Fruit fly (Drosophila melanogaster) whole organism, embryonic: ENCODE data around the gene Rtnl1.

Experiments used
- CG10267 ChIP-seq: fragments of 200-800 bp; sonication (Bioruptor generic); optimal IDR thresholded peaks from 2 replicates; lab custom pipeline; 2018; ENCODE audit warnings: missing biosample characterization, mild to moderate bottlenecking, missing genetic modification characterization, moderate library complexity
- CG10979 ChIP-seq: fragments of 200-800 bp; sonication (Bioruptor generic); optimal IDR thresholded peaks from 2 replicates; lab custom pipeline; 2018; ENCODE audit warnings: missing biosample characterization, mild to moderate bottlenecking, missing genetic modification characterization, moderate library complexity
- CG1529 ChIP-seq: fragments of 200-800 bp; sonication (Bioruptor generic); optimal IDR thresholded peaks from 3 replicates; lab custom pipeline; 2018; ENCODE audit warnings: missing biosample characterization, missing genetic modification characterization
- CG17385 ChIP-seq: fragments of 200-800 bp; sonication (Bioruptor generic); optimal IDR thresholded peaks from 3 replicates; lab custom pipeline; 2018; ENCODE audit warnings: missing biosample characterization, mild to moderate bottlenecking, missing genetic modification characterization
- CG17612 ChIP-seq: fragments of 200-800 bp; sonication (Bioruptor generic); IDR thresholded peaks from 2 replicates; pipeline ENCODE4 v1.3.6; 2022; ENCODE audit warnings: missing biosample characterization, missing genetic modification characterization
- CG18764 ChIP-seq: fragments of 200-800 bp; sonication (Bioruptor generic); optimal IDR thresholded peaks from 3 replicates; lab custom pipeline; 2016; ENCODE audit warnings: missing biosample characterization, missing genetic modification characterization
- CG2116 ChIP-seq: fragments of 200-800 bp; sonication (Bioruptor generic); optimal IDR thresholded peaks from 3 replicates; lab custom pipeline; 2018; ENCODE audit warnings: missing biosample characterization, mild to moderate bottlenecking, missing genetic modification characterization
- CG2712 ChIP-seq: fragments of 200-800 bp; optimal IDR thresholded peaks from 3 replicates; lab custom pipeline; 2019; ENCODE audit warnings: missing biosample characterization, mild to moderate bottlenecking, missing genetic modification characterization, moderate library complexity
- CG31441 ChIP-seq: fragments of 200-800 bp; sonication (Bioruptor generic); IDR thresholded peaks from 2 replicates; pipeline ENCODE4 v1.3.6; 2022; ENCODE audit warnings: missing biosample characterization, missing genetic modification characterization
- CG42726 ChIP-seq: fragments of 200-800 bp; sonication (Bioruptor generic); IDR thresholded peaks from 2 replicates; pipeline ENCODE4 v1.3.6; 2022; ENCODE audit warnings: missing biosample characterization, missing genetic modification characterization; ENCODE audit not compliant: partially characterized antibody
- CG4328 ChIP-seq: fragments of 200-800 bp; sonication (Bioruptor generic); optimal IDR thresholded peaks from 3 replicates; lab custom pipeline; 2017; ENCODE audit warnings: missing biosample characterization, missing genetic modification reagents, missing genetic modification characterization
- CG6765 ChIP-seq: fragments of 200-800 bp; sonication (Bioruptor generic); optimal IDR thresholded peaks from 3 replicates; lab custom pipeline; 2017; ENCODE audit warnings: missing biosample characterization, mild to moderate bottlenecking, missing genetic modification characterization
- CG7839 ChIP-seq: fragments of 200-800 bp; sonication (Bioruptor generic); optimal IDR thresholded peaks from 3 replicates; lab custom pipeline; 2018; ENCODE audit warnings: missing biosample characterization, mild to moderate bottlenecking, missing genetic modification characterization, moderate library complexity
- CG8388 ChIP-seq: fragments of 200-800 bp; sonication (Bioruptor generic); optimal IDR thresholded peaks from 2 replicates; lab custom pipeline; 2019; ENCODE audit warnings: missing biosample characterization, mild to moderate bottlenecking, missing genetic modification characterization, moderate library complexity
- CG9797 ChIP-seq: fragments of 200-800 bp; sonication (Bioruptor generic); optimal IDR thresholded peaks from 3 replicates; lab custom pipeline; 2018; ENCODE audit warnings: missing biosample characterization, mild to moderate bottlenecking, missing genetic modification characterization
- Camta ChIP-seq: fragments of 200-800 bp; sonication (Bioruptor generic); optimal IDR thresholded peaks from 2 replicates; lab custom pipeline; 2016; ENCODE audit warnings: missing biosample characterization, missing genetic modification characterization
- Dek ChIP-seq: fragments of 200-800 bp; sonication (Bioruptor generic); optimal IDR thresholded peaks from 3 replicates; lab custom pipeline; 2019; ENCODE audit warnings: missing biosample characterization, mild to moderate bottlenecking, missing genetic modification characterization, moderate library complexity
- Dfd ChIP-seq, 2 experiments: fragments of >200 bp; optimal IDR thresholded peaks; 2 replicates each; lab custom pipeline; 2017; ENCODE audit warnings: missing biosample characterization in 2 of 2, missing genetic modification characterization in 2 of 2
- Dp ChIP-seq: fragments of 200-800 bp; sonication (Bioruptor generic); optimal IDR thresholded peaks from 2 replicates; lab custom pipeline; 2018; ENCODE audit warnings: missing biosample characterization, mild to moderate bottlenecking, missing genetic modification characterization, moderate library complexity
- Elba2 ChIP-seq: fragments of 200-800 bp; sonication (Bioruptor generic); optimal IDR thresholded peaks from 3 replicates; lab custom pipeline; 2016; ENCODE audit warnings: missing biosample characterization, missing genetic modification characterization
- GATAe ChIP-seq: fragments of 200-800 bp; sonication (Bioruptor generic); conservative IDR thresholded peaks from 2 replicates; pipeline ENCODE4 v1.3.6; 2022; ENCODE audit warnings: missing biosample characterization, missing genetic modification characterization
- Gug ChIP-seq: fragments of 200-800 bp; sonication (Bioruptor generic); IDR thresholded peaks from 4 replicates; pipeline ENCODE4 v1.3.6; 2022; ENCODE audit warnings: missing biosample characterization, missing genetic modification characterization
- Hand ChIP-seq: fragments of 200-800 bp; sonication (Bioruptor generic); optimal IDR thresholded peaks from 2 replicates; lab custom pipeline; 2017; ENCODE audit warnings: mild to moderate bottlenecking, missing biosample characterization, missing genetic modification reagents, missing genetic modification characterization
- Hey ChIP-seq: fragments of 200-800 bp; sonication (Bioruptor generic); optimal IDR thresholded peaks from 3 replicates; lab custom pipeline; 2018; ENCODE audit warnings: missing biosample characterization, mild to moderate bottlenecking, missing genetic modification characterization
- Hr78 ChIP-seq, 2 experiments: fragments of 200-800 bp in 1 of 2; fragments of >200 bp in 1 of 2; sonication (Bioruptor generic) in 1 of 2; optimal IDR thresholded peaks; 2 replicates each; lab custom pipeline; 2017 to 2019; ENCODE audit warnings: missing biosample characterization in 2 of 2, missing genetic modification characterization in 2 of 2, mild to moderate bottlenecking in 1 of 2, moderate library complexity in 1 of 2
- MESR4 ChIP-seq: fragments of 200-800 bp; sonication (Bioruptor generic); optimal IDR thresholded peaks from 2 replicates; lab custom pipeline; 2018; ENCODE audit warnings: missing biosample characterization, mild to moderate bottlenecking, missing genetic modification characterization, moderate library complexity
- MTF-1 ChIP-seq: fragments of 200-800 bp; sonication (Bioruptor generic); optimal IDR thresholded peaks from 2 replicates; lab custom pipeline; 2018; ENCODE audit warnings: missing biosample characterization, mild to moderate bottlenecking, missing genetic modification characterization, borderline replicate concordance
- Med ChIP-seq: fragments of 200-800 bp; sonication (Bioruptor generic); peaks from one replicate; lab custom pipeline; 2016; ENCODE audit warnings: missing biosample characterization, missing genetic modification characterization, mild to moderate bottlenecking, inconsistent platforms, moderate library complexity
- NFAT ChIP-seq: fragments of 200-800 bp; sonication (Bioruptor generic); IDR thresholded peaks from 2 replicates; pipeline ENCODE4 v1.3.6; 2022; ENCODE audit warnings: missing biosample characterization, missing genetic modification characterization
- Oli ChIP-seq: fragments of 200-800 bp; sonication (Bioruptor generic); optimal IDR thresholded peaks from 2 replicates; lab custom pipeline; 2018; ENCODE audit warnings: missing biosample characterization, mild to moderate bottlenecking, missing genetic modification characterization, moderate library complexity
- Sry-δ ChIP-seq: fragments of 200-800 bp; sonication (Bioruptor generic); optimal IDR thresholded peaks from 2 replicates; lab custom pipeline; 2016; ENCODE audit warnings: missing biosample characterization, missing genetic modification characterization
- Taf1 ChIP-seq: fragments of 200-800 bp; sonication (Bioruptor generic); IDR thresholded peaks from 2 replicates; pipeline ENCODE4 v1.3.6; 2022; ENCODE audit warnings: missing biosample characterization, missing genetic modification characterization
- Tbp ChIP-seq: fragments of >200 bp; optimal IDR thresholded peaks from 2 replicates; lab custom pipeline; 2018; ENCODE audit warnings: missing biosample characterization, missing genetic modification characterization
- bsh ChIP-seq, 2 experiments: fragments of 200-800 bp; sonication (Bioruptor generic); optimal IDR thresholded peaks; 2 replicates each; lab custom pipeline; 2017 to 2018; ENCODE audit warnings: mild to moderate bottlenecking in 2 of 2, missing biosample characterization in 2 of 2, missing genetic modification characterization in 2 of 2, moderate library complexity in 1 of 2
- chm ChIP-seq: fragments of 200-800 bp; sonication (Bioruptor generic); IDR thresholded peaks from 2 replicates; pipeline ENCODE4 v1.3.6; 2022; ENCODE audit warnings: missing biosample characterization, missing genetic modification characterization
- ci ChIP-seq: fragments of 200-800 bp; sonication (Bioruptor generic); IDR thresholded peaks from 3 replicates; pipeline ENCODE4 v1.3.6; 2022; ENCODE audit warnings: missing biosample characterization, missing genetic modification characterization
- crp ChIP-seq, 2 experiments: fragments of 200-800 bp; sonication (Bioruptor generic); optimal IDR thresholded peaks; 2 replicates in 1 of 2; 3 replicates in 1 of 2; lab custom pipeline; 2017; ENCODE audit warnings: missing biosample characterization in 2 of 2, missing genetic modification characterization in 2 of 2, mild to moderate bottlenecking in 1 of 2, moderate library complexity in 1 of 2
- ewg ChIP-seq: fragments of 200-800 bp; sonication (Bioruptor generic); optimal IDR thresholded peaks from 3 replicates; lab custom pipeline; 2017; ENCODE audit warnings: mild to moderate bottlenecking, missing biosample characterization, missing genetic modification reagents, missing genetic modification characterization
- fd3F ChIP-seq: fragments of 200-800 bp; sonication (Bioruptor generic); optimal IDR thresholded peaks from 2 replicates; lab custom pipeline; 2018; ENCODE audit warnings: missing biosample characterization, mild to moderate bottlenecking, missing genetic modification characterization, moderate library complexity
- fru ChIP-seq: fragments of >200 bp; optimal IDR thresholded peaks from 2 replicates; lab custom pipeline; 2017
- gem ChIP-seq: fragments of 200-800 bp; sonication (Bioruptor generic); optimal IDR thresholded peaks from 2 replicates; lab custom pipeline; 2019; ENCODE audit warnings: missing biosample characterization, mild to moderate bottlenecking, missing genetic modification characterization, moderate library complexity
- gsb ChIP-seq: fragments of 200-800 bp; sonication (Bioruptor generic); IDR thresholded peaks from 2 replicates; pipeline ENCODE4 v1.3.6; 2022; ENCODE audit warnings: missing biosample characterization, missing genetic modification characterization
- knrl ChIP-seq: fragments of 200-800 bp; sonication (Bioruptor generic); IDR thresholded peaks from 3 replicates; pipeline ENCODE4 v1.3.6; 2022; ENCODE audit warnings: missing biosample characterization, missing genetic modification characterization; ENCODE audit not compliant: partially characterized antibody
- sim ChIP-seq: fragments of 200-800 bp; sonication (Bioruptor generic); IDR thresholded peaks from 2 replicates; pipeline ENCODE4 v1.3.6; 2022; ENCODE audit warnings: missing biosample characterization, missing genetic modification characterization
- tio ChIP-seq: fragments of 200-800 bp; sonication (Bioruptor generic); optimal IDR thresholded peaks from 2 replicates; lab custom pipeline; 2017; ENCODE audit warnings: missing biosample characterization, missing genetic modification characterization, inconsistent platforms
- tll ChIP-seq, 2 experiments: fragments of 200-800 bp in 1 of 2; fragments of >200 bp in 1 of 2; sonication (Bioruptor generic) in 1 of 2; optimal IDR thresholded peaks; 2 replicates each; lab custom pipeline; 2017 to 2019; ENCODE audit warnings: missing biosample characterization in 2 of 2, missing genetic modification characterization in 2 of 2, mild to moderate bottlenecking in 1 of 2, moderate library complexity in 1 of 2
- tup ChIP-seq: fragments of 200-800 bp; sonication (Bioruptor generic); optimal IDR thresholded peaks from 2 replicates; lab custom pipeline; 2016; ENCODE audit warnings: missing biosample characterization, mild to moderate bottlenecking, missing genetic modification characterization, moderate library complexity
- usp ChIP-seq: fragments of >200 bp; optimal IDR thresholded peaks from 2 replicates; lab custom pipeline; 2017; ENCODE audit warnings: missing biosample characterization, missing genetic modification characterization
- vnd ChIP-seq: fragments of 200-800 bp; sonication (Bioruptor generic); IDR thresholded peaks from 3 replicates; pipeline ENCODE4 v1.3.6; 2022; ENCODE audit warnings: missing biosample characterization, missing genetic modification characterization; ENCODE audit not compliant: partially characterized antibody
- vvl ChIP-seq: fragments of 200-800 bp; sonication (Bioruptor generic); IDR thresholded peaks from 2 replicates; pipeline ENCODE4 v1.3.6; 2022; ENCODE audit warnings: missing biosample characterization, missing genetic modification characterization

Gene Rtnl1

DNA sequence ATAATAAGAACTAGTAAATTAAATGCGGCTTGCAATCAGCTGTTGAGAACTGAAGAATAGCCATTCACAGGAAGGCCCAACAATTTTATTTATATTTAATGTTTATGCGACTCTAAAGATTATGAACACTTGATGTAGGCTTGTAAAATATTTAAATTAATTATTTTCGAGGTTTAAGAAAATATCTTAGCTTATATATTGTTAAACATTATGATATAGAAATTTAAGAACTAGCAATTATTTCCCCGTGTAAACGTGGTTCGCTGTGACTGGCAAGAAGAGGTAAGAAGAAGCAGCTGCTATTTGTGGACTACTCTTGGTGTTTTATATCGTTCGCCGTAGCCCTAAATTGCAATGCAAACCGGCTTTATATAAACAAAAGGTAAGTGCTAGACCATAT lies 64.2 kb downstream of the Rtnl1 start, which contains the start of the genes mRpL24 and betaggt-I (continued):
- TF ChIP-seq Med (GFP tag; lab: Kevin White, UChicago), result peak; percentile 92
- TF ChIP-seq bsh (GFP tag; optimal IDR thresholded peaks at IDR 0.05; lab: Kevin White, UChicago), result peak in 1 of 2 experiments; percentile 98
- TF ChIP-seq CG2116, result peak; percentile 85
- TF ChIP-seq Dp (GFP tag; lab: Kevin White, UChicago), result peak; percentile 25
- peak; percentile 89 for TF ChIP-seq CG17612 (GFP tag; lab: Robert Waterston, UW)
- peak; percentile 92 for TF ChIP-seq CG10267
- peak; percentile 99 for TF ChIP-seq CG17385
- TF ChIP-seq Oli (tag; lab: Kevin White, UChicago), result peak; percentile 94
- no peak for TF ChIP-seq fru (lab: Kevin White, UChicago)
- peak; percentile 85 for TF ChIP-seq Taf1 (GFP tag; lab: Robert Waterston, UW)
- peak; percentile 97 for TF ChIP-seq CG7839 (tag; lab: Kevin White, UChicago)
- peak; percentile 97 for TF ChIP-seq CG31441
- TF ChIP-seq ewg, result peak; percentile 91
- TF ChIP-seq tup (GFP tag; lab: Kevin White, UChicago), result peak; percentile 75
- TF ChIP-seq Dfd (GFP tag; optimal IDR thresholded peaks at IDR 0.05; lab: Kevin White, UChicago), result no peak
- TF ChIP-seq CG2712 (tag; lab: Kevin White, UChicago), result peak; percentile 98
- TF ChIP-seq NFAT (GFP tag; lab: Robert Waterston, UW), result peak; percentile 96
- TF ChIP-seq crp (GFP tag; optimal IDR thresholded peaks at IDR 0.05; lab: Kevin White, UChicago), result peak; percentile 38 to 94
- peak; percentile 87 for TF ChIP-seq MTF-1 (GFP tag; lab: Kevin White, UChicago)
- no peak for TF ChIP-seq Hr78 (GFP tag; optimal IDR thresholded peaks at IDR 0.05; lab: Kevin White, UChicago)
- peak in 1 of 2 experiments; percentile 27 for TF ChIP-seq tll (GFP tag; optimal IDR thresholded peaks at IDR 0.05; lab: Kevin White, UChicago)
- TF ChIP-seq knrl (GFP tag; lab: Robert Waterston, UW), result no peak; the same call in 2 of the 3 replicates
- peak; percentile 96 for TF ChIP-seq CG10979 (tag; lab: Kevin White, UChicago)
- TF ChIP-seq vvl, result peak; percentile 99
- TF ChIP-seq fd3F, result peak; percentile 96
- TF ChIP-seq tio (GFP tag; lab: Kevin White, UChicago), result peak; percentile 91
- TF ChIP-seq MESR4 (GFP tag; lab: Kevin White, UChicago), result peak; percentile 77
- TF ChIP-seq Camta (GFP tag; lab: Kevin White, UChicago), result peak; percentile 68
- TF ChIP-seq CG42726, result no peak
- peak; percentile 96 for TF ChIP-seq CG8388
- peak; percentile 31 for TF ChIP-seq CG9797 (GFP tag; lab: Kevin White, UChicago)
- TF ChIP-seq chm (GFP tag; lab: Robert Waterston, UW), result peak; percentile 94
- peak; percentile 92 for TF ChIP-seq sim (GFP tag; lab: Robert Waterston, UW)
- TF ChIP-seq Hey (tag; lab: Kevin White, UChicago), result peak; percentile 70
- TF ChIP-seq Hand (GFP tag; lab: Kevin White, UChicago), result peak; percentile 77
- TF ChIP-seq Sry-δ, result peak; percentile 33
- TF ChIP-seq CG18764 (GFP tag; lab: Kevin White, UChicago), result peak; percentile 93
- TF ChIP-seq usp (GFP tag; lab: Kevin White, UChicago), result no peak
- TF ChIP-seq vnd, result no peak
- TF ChIP-seq Gug (GFP tag; lab: Robert Waterston, UW), result peak; percentile 89
- peak; percentile 97 for TF ChIP-seq Dek (tag; lab: Kevin White, UChicago)
- TF ChIP-seq ci (GFP tag; lab: Robert Waterston, UW), result peak; percentile 98
- peak; percentile 99 for TF ChIP-seq gem (tag; lab: Kevin White, UChicago)
- peak; percentile 93 for TF ChIP-seq CG6765 (GFP tag; lab: Kevin White, UChicago)
- TF ChIP-seq GATAe, result peak; percentile 90
- peak; percentile 60 for TF ChIP-seq Elba2 (GFP tag; lab: Kevin White, UChicago)
- peak; percentile 94 for TF ChIP-seq CG4328 (GFP tag; lab: Kevin White, UChicago)
- peak; percentile 89 for TF ChIP-seq CG1529 (GFP tag; lab: Kevin White, UChicago)
- TF ChIP-seq gsb (GFP tag; lab: Robert Waterston, UW), result peak; percentile 92
- TF ChIP-seq Tbp (GFP tag; lab: Kevin White, UChicago), result no peak
